Fruit fly (Drosophila melanogaster) whole organism, embryonic: Measurements from ENCODE around the gene Sf3a2.

Experiments
- ATbp ChIP-seq: fragments of 200-800 bp; sonication (Bioruptor generic); optimal IDR thresholded peaks from 2 replicates; lab custom pipeline; 2017; ENCODE audit warnings: missing biosample characterization, mild to moderate bottlenecking, missing genetic modification characterization, missing genetic modification reagents
- Ada2b ChIP-seq: fragments of 200-800 bp; sonication (Bioruptor generic); IDR thresholded peaks from 2 replicates; pipeline ENCODE4 v1.3.6; 2022; ENCODE audit warnings: missing biosample characterization, missing genetic modification characterization
- Aef1 ChIP-seq: fragments of 200-800 bp; sonication (Bioruptor generic); IDR thresholded peaks from 3 replicates; pipeline ENCODE4 v1.3.6; 2022; ENCODE audit warnings: missing biosample characterization, missing genetic modification characterization
- Antp ChIP-seq: fragments of 200-800 bp; sonication (Bioruptor generic); optimal IDR thresholded peaks from 3 replicates; lab custom pipeline; 2016; ENCODE audit warnings: missing biosample characterization, missing genetic modification characterization
- Bgb ChIP-seq: fragments of 200-800 bp; sonication (Bioruptor generic); IDR thresholded peaks from 2 replicates; pipeline ENCODE4 v1.3.6; 2022; ENCODE audit warnings: missing biosample characterization, missing genetic modification characterization; ENCODE audit not compliant: partially characterized antibody
- CG10321 ChIP-seq: fragments of 200-800 bp; sonication (Bioruptor generic); IDR thresholded peaks from 2 replicates; pipeline ENCODE4 v1.3.6; 2022; ENCODE audit warnings: missing biosample characterization, missing genetic modification characterization
- CG12942 ChIP-seq: fragments of 200-800 bp; sonication (Bioruptor generic); optimal IDR thresholded peaks from 3 replicates; lab custom pipeline; 2016; ENCODE audit warnings: missing biosample characterization, missing genetic modification characterization
- CG13287 ChIP-seq: fragments of 200-800 bp; sonication (Bioruptor generic); IDR thresholded peaks from 2 replicates; pipeline ENCODE4 v1.3.6; 2022; ENCODE audit warnings: missing biosample characterization, missing genetic modification characterization; ENCODE audit not compliant: partially characterized antibody
- CG13296 ChIP-seq: fragments of 200-800 bp; sonication (Bioruptor generic); optimal IDR thresholded peaks from 3 replicates; lab custom pipeline; 2018; ENCODE audit warnings: missing biosample characterization, mild to moderate bottlenecking, missing genetic modification characterization
- CG15011 ChIP-seq: fragments of 200-800 bp; sonication (Bioruptor generic); optimal IDR thresholded peaks from 3 replicates; lab custom pipeline; 2018; ENCODE audit warnings: missing biosample characterization, mild to moderate bottlenecking, missing genetic modification characterization
- CG30431 ChIP-seq: fragments of 200-800 bp; sonication (Bioruptor generic); optimal IDR thresholded peaks from 2 replicates; lab custom pipeline; 2017; ENCODE audit warnings: missing biosample characterization, missing genetic modification characterization
- CG3847 ChIP-seq: fragments of 200-800 bp; sonication (Bioruptor generic); IDR thresholded peaks from 2 replicates; pipeline ENCODE4 v1.3.6; 2022; ENCODE audit warnings: missing biosample characterization, missing genetic modification characterization
- CG42726 ChIP-seq: fragments of 200-800 bp; sonication (Bioruptor generic); IDR thresholded peaks from 2 replicates; pipeline ENCODE4 v1.3.6; 2022; ENCODE audit warnings: missing biosample characterization, missing genetic modification characterization; ENCODE audit not compliant: partially characterized antibody
- CG6175 ChIP-seq: fragments of 200-800 bp; sonication (Bioruptor generic); IDR thresholded peaks from 3 replicates; pipeline ENCODE4 v1.3.6; 2022; ENCODE audit warnings: missing biosample characterization, missing genetic modification characterization
- CoRest ChIP-seq: fragments of 200-800 bp; sonication (Bioruptor generic); optimal IDR thresholded peaks from 3 replicates; lab custom pipeline; 2018; ENCODE audit warnings: missing biosample characterization, mild to moderate bottlenecking, missing genetic modification characterization, moderate library complexity
- Dad ChIP-seq: fragments of 200-800 bp; sonication (Bioruptor generic); optimal IDR thresholded peaks from 3 replicates; lab custom pipeline; 2016; ENCODE audit warnings: missing biosample characterization, missing genetic modification characterization
- HLH4C ChIP-seq: fragments of 200-800 bp; sonication (Bioruptor generic); IDR thresholded peaks from 3 replicates; pipeline ENCODE4 v1.3.6; 2022; ENCODE audit warnings: missing biosample characterization, missing genetic modification characterization; ENCODE audit not compliant: partially characterized antibody
- HLHmδ ChIP-seq: fragments of 200-800 bp; sonication (Bioruptor generic); optimal IDR thresholded peaks from 2 replicates; lab custom pipeline; 2018; ENCODE audit warnings: missing biosample characterization, mild to moderate bottlenecking, missing genetic modification characterization, moderate library complexity
- HmgD ChIP-seq: fragments of 200-800 bp; sonication (Bioruptor generic); optimal IDR thresholded peaks from 3 replicates; lab custom pipeline; 2016; ENCODE audit warnings: missing biosample characterization, missing genetic modification characterization
- Hsf ChIP-seq: fragments of 200-800 bp; sonication (Bioruptor generic); optimal IDR thresholded peaks from 3 replicates; lab custom pipeline; 2016; ENCODE audit warnings: missing biosample characterization, missing genetic modification characterization
- MBD-R2 ChIP-seq: fragments of 200-800 bp; sonication (Bioruptor generic); IDR thresholded peaks from 2 replicates; pipeline ENCODE4 v1.3.6; 2022; ENCODE audit warnings: missing biosample characterization, missing genetic modification characterization
- MESR4 ChIP-seq: fragments of 200-800 bp; sonication (Bioruptor generic); optimal IDR thresholded peaks from 2 replicates; lab custom pipeline; 2018; ENCODE audit warnings: missing biosample characterization, mild to moderate bottlenecking, missing genetic modification characterization, moderate library complexity
- Mrtf ChIP-seq: fragments of 200-800 bp; sonication (Bioruptor generic); IDR thresholded peaks from 3 replicates; pipeline ENCODE4 v1.3.6; 2022; ENCODE audit warnings: missing biosample characterization, missing genetic modification characterization
- NK7.1 ChIP-seq: fragments of 200-800 bp; sonication (Bioruptor generic); optimal IDR thresholded peaks from 3 replicates; lab custom pipeline; 2016; ENCODE audit warnings: missing biosample characterization, missing genetic modification characterization
- Nf-YB ChIP-seq: fragments of 200-800 bp; sonication (Bioruptor generic); optimal IDR thresholded peaks from 3 replicates; lab custom pipeline; 2019; ENCODE audit warnings: missing biosample characterization, mild to moderate bottlenecking, missing genetic modification characterization, moderate library complexity
- Opbp ChIP-seq: fragments of 200-800 bp; sonication (Bioruptor generic); IDR thresholded peaks from 3 replicates; pipeline ENCODE4 v1.3.6; 2022; ENCODE audit warnings: missing biosample characterization, missing genetic modification characterization; ENCODE audit not compliant: partially characterized antibody
- Scr ChIP-seq: fragments of 200-800 bp; sonication (Bioruptor generic); IDR thresholded peaks from 2 replicates; pipeline ENCODE4 v1.3.6; 2022; ENCODE audit warnings: missing biosample characterization, missing genetic modification characterization; ENCODE audit not compliant: partially characterized antibody
- Sry-δ ChIP-seq: fragments of 200-800 bp; sonication (Bioruptor generic); optimal IDR thresholded peaks from 2 replicates; lab custom pipeline; 2016; ENCODE audit warnings: missing biosample characterization, missing genetic modification characterization
- Stat92E ChIP-seq, 3 experiments: fragments of >200 bp in 2 of 3; fragments of 200-800 bp in 1 of 3; sonication (Bioruptor generic) in 1 of 3; optimal IDR thresholded peaks; 2 replicates each; lab custom pipeline; 2017 to 2019; ENCODE audit warnings: missing biosample characterization in 3 of 3, missing genetic modification characterization in 3 of 3, mild to moderate bottlenecking in 1 of 3, moderate library complexity in 1 of 3
- Taf1 ChIP-seq: fragments of 200-800 bp; sonication (Bioruptor generic); IDR thresholded peaks from 2 replicates; pipeline ENCODE4 v1.3.6; 2022; ENCODE audit warnings: missing biosample characterization, missing genetic modification characterization
- ac ChIP-seq: fragments of 200-800 bp; sonication (Bioruptor generic); optimal IDR thresholded peaks from 3 replicates; lab custom pipeline; 2017; ENCODE audit warnings: missing biosample characterization, mild to moderate bottlenecking, missing genetic modification characterization
- ash1 ChIP-seq: fragments of 200-800 bp; sonication (Bioruptor generic); optimal IDR thresholded peaks from 2 replicates; lab custom pipeline; 2018; ENCODE audit warnings: missing biosample characterization, mild to moderate bottlenecking, missing genetic modification characterization
- crol ChIP-seq: fragments of 200-800 bp; sonication (Bioruptor generic); IDR thresholded peaks from 2 replicates; pipeline ENCODE4 v1.3.6; 2022; ENCODE audit warnings: missing biosample characterization, missing genetic modification characterization
- dmrt99B ChIP-seq: fragments of 200-800 bp; sonication (Bioruptor generic); optimal IDR thresholded peaks from 2 replicates; lab custom pipeline; 2018; ENCODE audit warnings: missing biosample characterization, mild to moderate bottlenecking, missing genetic modification characterization, moderate library complexity
- exex ChIP-seq: fragments of 200-800 bp; sonication (Bioruptor generic); optimal IDR thresholded peaks from 4 replicates; lab custom pipeline; 2018; ENCODE audit warnings: missing biosample characterization, mild to moderate bottlenecking, missing genetic modification characterization, moderate library complexity
- gem ChIP-seq: fragments of 200-800 bp; sonication (Bioruptor generic); optimal IDR thresholded peaks from 2 replicates; lab custom pipeline; 2019; ENCODE audit warnings: missing biosample characterization, mild to moderate bottlenecking, missing genetic modification characterization, moderate library complexity
- hbn ChIP-seq: fragments of 200-800 bp; sonication (Bioruptor generic); IDR thresholded peaks from 2 replicates; pipeline ENCODE4 v1.3.6; 2022; ENCODE audit warnings: missing biosample characterization, missing genetic modification characterization; ENCODE audit not compliant: partially characterized antibody
- hth ChIP-seq: fragments of >200 bp; optimal IDR thresholded peaks from 2 replicates; lab custom pipeline; 2017; ENCODE audit warnings: inconsistent platforms
- onecut ChIP-seq: fragments of 200-800 bp; sonication (Bioruptor generic); IDR thresholded peaks from 2 replicates; pipeline ENCODE4 v1.3.6; 2022; ENCODE audit warnings: missing biosample characterization, missing genetic modification characterization
- org-1 ChIP-seq: fragments of 200-800 bp; sonication (Bioruptor generic); optimal IDR thresholded peaks from 2 replicates; lab custom pipeline; 2017; ENCODE audit warnings: missing biosample characterization, missing genetic modification characterization
- otp ChIP-seq: fragments of 200-800 bp; sonication (Bioruptor generic); IDR thresholded peaks from 3 replicates; pipeline ENCODE4, ENCODE4 v1.3.6; 2022; ENCODE audit warnings: missing biosample characterization, missing genetic modification characterization
- pros ChIP-seq: fragments of 200-800 bp; sonication (Bioruptor generic); optimal IDR thresholded peaks from 3 replicates; lab custom pipeline; 2019; ENCODE audit warnings: missing biosample characterization, mild to moderate bottlenecking, missing genetic modification characterization, moderate library complexity
- pum ChIP-seq: fragments of 200-800 bp; sonication (Bioruptor generic); optimal IDR thresholded peaks from 2 replicates; lab custom pipeline; 2016; ENCODE audit warnings: missing biosample characterization, missing genetic modification characterization
- repo ChIP-seq: fragments of 200-800 bp; sonication (Bioruptor generic); optimal IDR thresholded peaks from 2 replicates; lab custom pipeline; 2016; ENCODE audit warnings: missing biosample characterization, missing genetic modification characterization
- sens ChIP-seq: fragments of 200-800 bp; sonication (Bioruptor generic); peaks from one replicate; lab custom pipeline; 2016; ENCODE audit warnings: missing biosample characterization, missing genetic modification characterization
- sisA ChIP-seq: fragments of 200-800 bp; sonication (Bioruptor generic); IDR thresholded peaks from 2 replicates; pipeline ENCODE4 v1.3.6; 2022; ENCODE audit warnings: missing biosample characterization, missing genetic modification characterization
- sna ChIP-seq: fragments of 200-800 bp; sonication (Bioruptor generic); IDR thresholded peaks from 2 replicates; pipeline ENCODE4 v1.3.6; 2022; ENCODE audit warnings: missing biosample characterization, missing genetic modification characterization; ENCODE audit not compliant: partially characterized antibody
- tna ChIP-seq: fragments of 200-800 bp; sonication (Bioruptor generic); IDR thresholded peaks from 2 replicates; pipeline ENCODE4 v1.3.6; 2022; ENCODE audit warnings: missing biosample characterization, missing genetic modification characterization; ENCODE audit not compliant: partially characterized antibody
- trem ChIP-seq: fragments of 200-800 bp; optimal IDR thresholded peaks from 3 replicates; lab custom pipeline; 2019; ENCODE audit warnings: missing biosample characterization, mild to moderate bottlenecking, missing genetic modification characterization, moderate library complexity
- trh ChIP-seq: fragments of 200-800 bp; sonication (Bioruptor generic); optimal IDR thresholded peaks from 2 replicates; lab custom pipeline; 2016; ENCODE audit warnings: missing biosample characterization, missing genetic modification characterization
- twi ChIP-seq: fragments of 200-800 bp; optimal IDR thresholded peaks from 2 replicates; lab custom pipeline; 2019; ENCODE audit warnings: missing biosample characterization, mild to moderate bottlenecking, missing genetic modification characterization, moderate library complexity

Gene Sf3a2

dm6 chr3L:12794532-12794931 lies 19.3 kb downstream of the Sf3a2 start (continued):
- TF ChIP-seq Bgb (GFP tag; lab: Robert Waterston, UW), result peak; percentile 92
- TF ChIP-seq MBD-R2 (GFP tag; lab: Robert Waterston, UW), result peak; percentile 71
- TF ChIP-seq Sry-δ, result peak; percentile 91
- peak; percentile 7 for TF ChIP-seq trem (tag; lab: Kevin White, UChicago)
- TF ChIP-seq HmgD (GFP tag; lab: Kevin White, UChicago), result peak; percentile 21
- TF ChIP-seq Nf-YB, result peak; percentile 65
- peak; percentile 3 for TF ChIP-seq MESR4 (GFP tag; lab: Kevin White, UChicago)
- TF ChIP-seq Scr, result peak; percentile 82
- peak; percentile 81 for TF ChIP-seq tna (GFP tag; lab: Robert Waterston, UW)
- no peak for TF ChIP-seq Aef1 (GFP tag; lab: Robert Waterston, UW)
- TF ChIP-seq sna (GFP tag; lab: Robert Waterston, UW), result peak; percentile 87
- TF ChIP-seq HLHmδ (GFP tag; lab: Kevin White, UChicago), result no peak
- TF ChIP-seq CG42726 (GFP tag; lab: Robert Waterston, UW), result peak; percentile 69; the same call in 1 of the 2 replicates
- TF ChIP-seq CoRest, result no peak
- no peak for TF ChIP-seq twi (tag; lab: Kevin White, UChicago)
- peak; percentile 97 for TF ChIP-seq CG10321
- TF ChIP-seq CG13287 (GFP tag; lab: Robert Waterston, UW), result peak; percentile 94
- TF ChIP-seq HLH4C (GFP tag; lab: Robert Waterston, UW), result peak; percentile 89
- TF ChIP-seq hbn, result peak; percentile 84
- no peak for TF ChIP-seq CG13296 (GFP tag; lab: Kevin White, UChicago)
- no peak for TF ChIP-seq gem

dm6 chr3L:12792933-12793448 lies 20.8 kb downstream of the Sf3a2 start:
- no peak for TF ChIP-seq Mrtf (GFP tag; lab: Robert Waterston, UW)
- TF ChIP-seq Antp (GFP tag; lab: Kevin White, UChicago), result no peak
- no peak; the same call in none of the 2 replicates for TF ChIP-seq Ada2b (GFP tag; lab: Robert Waterston, UW)
- TF ChIP-seq Taf1 (GFP tag; lab: Robert Waterston, UW), result no peak
- no peak for TF ChIP-seq NK7.1 (GFP tag; lab: Kevin White, UChicago)
- no peak for TF ChIP-seq CG30431 (GFP tag; lab: Kevin White, UChicago)
- TF ChIP-seq Opbp (GFP tag; lab: Robert Waterston, UW), result no peak
- TF ChIP-seq CG3847, result peak; percentile 47
- TF ChIP-seq org-1 (GFP tag; lab: Kevin White, UChicago), result peak; percentile 47
- no peak for TF ChIP-seq Stat92E (GFP tag; optimal IDR thresholded peaks at IDR 0.05; lab: Kevin White, UChicago)
- TF ChIP-seq dmrt99B, result peak; percentile 76
- no peak for TF ChIP-seq CG12942 (GFP tag; lab: Kevin White, UChicago)
- no peak for TF ChIP-seq pros (GFP tag; lab: Kevin White, UChicago)
- TF ChIP-seq onecut (GFP tag; lab: Robert Waterston, UW), result no peak
- TF ChIP-seq Dad (GFP tag; lab: Kevin White, UChicago), result no peak
- peak; percentile 15 for TF ChIP-seq CG15011
- no peak for TF ChIP-seq ash1 (GFP tag; lab: Kevin White, UChicago)
- no peak for TF ChIP-seq ac (GFP tag; lab: Kevin White, UChicago)
- no peak for TF ChIP-seq repo (GFP tag; lab: Kevin White, UChicago)
- TF ChIP-seq otp (GFP tag; lab: Robert Waterston, UW), result no peak
- TF ChIP-seq exex (tag; lab: Kevin White, UChicago), result peak; percentile 28
- TF ChIP-seq sisA (GFP tag; lab: Robert Waterston, UW), result no peak
- TF ChIP-seq crol (GFP tag; lab: Robert Waterston, UW), result no peak
- peak; percentile 21 for TF ChIP-seq Hsf
- peak; percentile 51 for TF ChIP-seq pum (GFP tag; lab: Kevin White, UChicago)
- no peak for TF ChIP-seq hth (lab: Kevin White, UChicago)
- no peak for TF ChIP-seq trh (GFP tag; lab: Kevin White, UChicago)
- TF ChIP-seq sens (GFP tag; lab: Kevin White, UChicago), result peak; percentile 81
- no peak for TF ChIP-seq CG6175 (GFP tag; lab: Robert Waterston, UW)
- TF ChIP-seq ATbp (GFP tag; lab: Kevin White, UChicago), result peak; percentile 48
